Fruit fly (Drosophila melanogaster) whole organism, wandering third instar larva: ENCODE data around the gene NT1.

ENCODE experiments used
- Vsx2 ChIP-seq: fragments of 200-300, 225-300 bp; sonication (Bioruptor generic); optimal IDR thresholded peaks from 2 replicates; lab custom pipeline; 2018; ENCODE audit warnings: missing biosample characterization, missing genetic modification characterization; ENCODE audit not compliant: partially characterized antibody
- br ChIP-seq: fragments of 200-800 bp; sonication (Bioruptor generic); optimal IDR thresholded peaks from 2 replicates; lab custom pipeline; 2016; ENCODE audit warnings: missing biosample characterization, missing genetic modification characterization
- foxo ChIP-seq, 2 experiments: fragments of 200-800 bp; sonication (Bioruptor generic); optimal IDR thresholded peaks; 2 replicates in 1 of 2; 3 replicates in 1 of 2; lab custom pipeline; 2016 to 2017; ENCODE audit warnings: missing biosample characterization in 2 of 2, missing genetic modification characterization in 2 of 2

DNA sequence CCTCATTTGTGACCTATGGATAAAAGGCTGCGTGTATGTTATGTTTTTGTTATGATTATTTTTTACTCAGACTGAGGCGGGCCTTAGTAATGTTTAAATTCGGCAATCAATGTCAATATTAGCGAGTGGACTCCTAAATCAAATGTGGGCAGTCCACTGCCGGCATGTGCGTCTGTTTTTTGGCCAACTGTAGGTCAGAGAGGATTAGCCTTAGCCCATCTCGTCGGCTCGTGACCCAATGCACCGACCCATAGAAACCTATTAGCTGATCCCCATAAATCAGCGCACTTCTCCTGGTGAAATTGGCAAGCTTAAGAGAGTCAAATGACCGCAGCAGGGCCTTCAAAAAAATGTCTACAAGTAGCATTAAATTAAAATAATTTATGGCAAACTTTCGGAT lies 32.5 kb downstream of the NT1 start:
- no peak for TF ChIP-seq br (GFP tag; lab: Kevin White, UChicago)
- no peak for TF ChIP-seq Vsx2 (GFP tag; lab: Kevin White, UChicago)
- TF ChIP-seq foxo (GFP tag; optimal IDR thresholded peaks at IDR 0.05; lab: Kevin White, UChicago): no peak
